Worm (Caenorhabditis elegans) whole organism, late embryonic: Measurements from ENCODE around the gene C04G6.11.

Experiments
- ceh-14 ChIP-seq: sonication (generic microtip); optimal IDR thresholded peaks from 2 replicates; lab custom pipeline; 2016; ENCODE audit warnings: missing genotype, missing genetic modification characterization, missing compliant biosample characterization
- ceh-34 ChIP-seq: sonication (generic microtip); optimal IDR thresholded peaks from 2 replicates; lab custom pipeline; 2016; ENCODE audit warnings: mild to moderate bottlenecking, missing genetic modification characterization, missing compliant biosample characterization
- ceh-45 ChIP-seq: fragments of 200-800 bp; sonication (Bioruptor generic); IDR thresholded peaks from 2 replicates; pipeline ENCODE4 v1.3.6; 2022; ENCODE audit warnings: missing genetic modification reagents, missing genetic modification characterization, missing compliant biosample characterization
- elt-2 ChIP-seq: sonication (generic microtip); optimal IDR thresholded peaks from 2 replicates; lab custom pipeline; 2016; ENCODE audit warnings: missing genetic modification reagents, missing genetic modification characterization, missing compliant biosample characterization
- elt-4 ChIP-seq: sonication (generic microtip); optimal IDR thresholded peaks from 2 replicates; lab custom pipeline; 2016; ENCODE audit warnings: missing genetic modification characterization, missing compliant biosample characterization
- ets-4 ChIP-seq: sonication (generic microtip); optimal IDR thresholded peaks from 2 replicates; lab custom pipeline; 2016; ENCODE audit warnings: missing genetic modification characterization, missing compliant biosample characterization
- fax-1 ChIP-seq: sonication (generic microtip); optimal IDR thresholded peaks from 2 replicates; lab custom pipeline; 2016; ENCODE audit warnings: missing genotype, missing genetic modification characterization, missing compliant biosample characterization
- madf-2 ChIP-seq: sonication (generic microtip); optimal IDR thresholded peaks from 2 replicates; lab custom pipeline; 2017; ENCODE audit warnings: missing genetic modification characterization, missing compliant biosample characterization
- nhr-11 ChIP-seq: fragments of 150-350 bp; optimal IDR thresholded peaks from 2 replicates; lab custom pipeline; 2014; ENCODE audit warnings: missing biosample characterization, missing genetic modification characterization
- odd-2 ChIP-seq: sonication (generic microtip); optimal IDR thresholded peaks from 2 replicates; lab custom pipeline; 2017; ENCODE audit warnings: antibody characterized with exemption, mild to moderate bottlenecking, missing genetic modification characterization, missing compliant biosample characterization
- pat-9 ChIP-seq: fragments of 200-800 bp; sonication (Bioruptor generic); optimal IDR thresholded peaks from 2 replicates; lab custom pipeline; 2018; ENCODE audit warnings: mild to moderate bottlenecking, missing genetic modification characterization, moderate library complexity, missing compliant biosample characterization
- unc-55 ChIP-seq: sonication (generic microtip); optimal IDR thresholded peaks from 2 replicates; lab custom pipeline; 2017; ENCODE audit warnings: missing biosample characterization, missing genetic modification reagents, missing genetic modification characterization
- zip-5 ChIP-seq: sonication (generic microtip); optimal IDR thresholded peaks from 2 replicates; lab custom pipeline; 2016; ENCODE audit warnings: missing genetic modification characterization, missing compliant biosample characterization

Gene C04G6.11

DNA sequence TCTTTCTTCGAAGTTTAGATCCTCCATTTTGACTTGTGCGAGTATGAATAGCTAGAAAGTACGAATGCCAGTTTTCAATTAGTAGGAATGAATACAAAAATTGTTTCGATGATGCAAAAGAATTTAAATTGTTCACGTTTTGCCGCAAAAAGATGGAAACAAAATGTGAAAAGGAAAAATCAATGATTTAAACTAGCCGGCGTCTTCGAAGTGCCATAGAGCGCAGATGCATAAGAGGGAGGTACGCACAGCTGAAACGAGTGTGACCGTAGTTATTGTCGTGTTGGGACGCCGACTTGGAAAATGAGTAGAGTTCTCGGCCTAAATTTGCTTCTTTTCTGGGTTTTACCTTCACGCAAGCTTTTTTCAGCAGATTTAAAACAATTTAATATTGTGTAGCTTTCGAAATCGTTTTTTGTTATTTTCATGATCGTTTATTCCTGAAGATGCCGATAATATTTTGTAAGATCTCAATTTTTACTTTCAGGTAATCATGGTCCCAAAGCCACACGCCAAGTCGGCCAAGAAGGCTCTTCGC lies 48.4 kb downstream of the C04G6.11 start, which contains the start of the genes ify-1 and rpl-22 (continued):
- peak; percentile 99 for TF ChIP-seq elt-2 (tag; lab: Kevin White, UChicago)
- TF ChIP-seq zip-5 (tag; lab: Kevin White, UChicago): peak; percentile 3
- no peak for TF ChIP-seq pat-9
- no peak for TF ChIP-seq ceh-45 (GFP tag; lab: Robert Waterston, UW)
- TF ChIP-seq odd-2 (tag; lab: Kevin White, UChicago): no peak
- no peak for TF ChIP-seq nhr-11 (tag; lab: Kevin White, UChicago)
- peak; percentile 51 for TF ChIP-seq ceh-34
- TF ChIP-seq elt-4 (tag; lab: Kevin White, UChicago): no peak
- peak; percentile 50 for TF ChIP-seq madf-2 (tag; lab: Kevin White, UChicago)
- TF ChIP-seq unc-55 (GFP tag; lab: Kevin White, UChicago): peak; percentile 71
- TF ChIP-seq ets-4 (tag; lab: Kevin White, UChicago): peak; percentile 50
- no peak for TF ChIP-seq ceh-14 (tag; lab: Kevin White, UChicago)
- TF ChIP-seq fax-1: peak; percentile 22
- TF ChIP-seq, all 69 proteins: peak for 30
